Fruit fly (Drosophila melanogaster) whole organism, prepupa: ENCODE results near the gene Cyp4ac2.

Experiments
- CG10669 ChIP-seq: fragments of 200-800 bp; sonication (Bioruptor generic); optimal IDR thresholded peaks from 3 replicates; lab custom pipeline; 2018; ENCODE audit warnings: missing biosample characterization, mild to moderate bottlenecking, missing genetic modification characterization, moderate library complexity
- CG11762 ChIP-seq: fragments of 200-800 bp; sonication (Bioruptor generic); optimal IDR thresholded peaks from 3 replicates; lab custom pipeline; 2016; ENCODE audit warnings: missing biosample characterization, missing genetic modification characterization; ENCODE audit not compliant: insufficient read depth
- CG11902 ChIP-seq: fragments of 200-800 bp; sonication (Bioruptor generic); optimal IDR thresholded peaks from 3 replicates; lab custom pipeline; 2016; ENCODE audit warnings: missing biosample characterization, missing genetic modification characterization
- CG1621 ChIP-seq: fragments of 200-800 bp; sonication (Bioruptor generic); optimal IDR thresholded peaks from 3 replicates; lab custom pipeline; 2018; ENCODE audit warnings: missing biosample characterization, mild to moderate bottlenecking, missing genetic modification characterization
- CG3032 ChIP-seq: fragments of 200-800 bp; optimal IDR thresholded peaks from 2 replicates; lab custom pipeline; 2019; ENCODE audit warnings: missing biosample characterization, mild to moderate bottlenecking, missing genetic modification characterization, moderate library complexity
- CG31627 ChIP-seq: fragments of 200-800 bp; sonication (Bioruptor generic); optimal IDR thresholded peaks from 3 replicates; lab custom pipeline; 2016; ENCODE audit warnings: missing biosample characterization, missing genetic modification characterization
- CG4318 ChIP-seq: fragments of 200-800 bp; sonication (Bioruptor generic); optimal IDR thresholded peaks from 3 replicates; lab custom pipeline; 2017; ENCODE audit warnings: missing biosample characterization, mild to moderate bottlenecking, missing genetic modification characterization
- CG6163 ChIP-seq: fragments of 200-800 bp; sonication (Bioruptor generic); IDR thresholded peaks from 3 replicates; pipeline ENCODE4 v1.3.6; 2022; ENCODE audit warnings: missing biosample characterization, missing genetic modification characterization
- CG6276 ChIP-seq: fragments of 200-800 bp; sonication (Bioruptor generic); optimal IDR thresholded peaks from 2 replicates; lab custom pipeline; 2017; ENCODE audit warnings: missing biosample characterization, mild to moderate bottlenecking, missing genetic modification characterization
- CG6792 ChIP-seq: fragments of 200-800 bp; sonication (Bioruptor generic); optimal IDR thresholded peaks from 3 replicates; lab custom pipeline; 2016; ENCODE audit warnings: missing biosample characterization, missing genetic modification characterization
- CG6808 ChIP-seq: fragments of 200-800 bp; sonication (Bioruptor generic); optimal IDR thresholded peaks from 3 replicates; lab custom pipeline; 2017; ENCODE audit warnings: missing biosample characterization, missing genetic modification characterization, mild to moderate bottlenecking, moderate library complexity, missing genetic modification reagents
- CG6854 ChIP-seq: fragments of 200-800 bp; sonication (Bioruptor generic); optimal IDR thresholded peaks from 2 replicates; lab custom pipeline; 2017; ENCODE audit warnings: missing biosample characterization, mild to moderate bottlenecking, missing genetic modification characterization
- CG8632 ChIP-seq: fragments of 200-800 bp; sonication (Bioruptor generic); optimal IDR thresholded peaks from 3 replicates; lab custom pipeline; 2016; ENCODE audit warnings: missing biosample characterization, missing genetic modification characterization
- CG9139 ChIP-seq: fragments of 200-800 bp; sonication (Bioruptor generic); optimal IDR thresholded peaks from 3 replicates; lab custom pipeline; 2017; ENCODE audit warnings: missing biosample characterization, mild to moderate bottlenecking, missing genetic modification characterization
- Eip78C ChIP-seq: fragments of 200-800 bp; sonication (Bioruptor generic); peaks from one replicate; lab custom pipeline; 2016; ENCODE audit warnings: missing biosample characterization, missing genetic modification characterization
- Eip93F ChIP-seq: fragments of 200-800 bp; sonication (Bioruptor generic); optimal IDR thresholded peaks from 2 replicates; lab custom pipeline; 2016; ENCODE audit warnings: missing biosample characterization, mild to moderate bottlenecking, missing genetic modification characterization
- Ets21C ChIP-seq: fragments of 200-800 bp; sonication (Bioruptor generic); optimal IDR thresholded peaks from 3 replicates; lab custom pipeline; 2016; ENCODE audit warnings: missing biosample characterization, missing genetic modification characterization
- Ets96B ChIP-seq: fragments of 200-800 bp; optimal IDR thresholded peaks from 2 replicates; lab custom pipeline; 2019; ENCODE audit warnings: missing biosample characterization, mild to moderate bottlenecking, missing genetic modification characterization, moderate library complexity
- Gug ChIP-seq: fragments of 200-800 bp; sonication (Bioruptor generic); IDR thresholded peaks from 2 replicates; pipeline ENCODE4 v1.3.6; 2022; ENCODE audit warnings: missing biosample characterization, missing genetic modification characterization
- Hr38 ChIP-seq: sonication (Bioruptor generic); optimal IDR thresholded peaks from 2 replicates; lab custom pipeline; 2016; ENCODE audit warnings: missing biosample characterization, missing genetic modification characterization
- Hr4 ChIP-seq: fragments of 200-800 bp; sonication (Bioruptor generic); optimal IDR thresholded peaks from 3 replicates; lab custom pipeline; 2016; ENCODE audit warnings: missing biosample characterization, missing genetic modification characterization
- Met ChIP-seq: fragments of 200-800 bp; sonication (Bioruptor generic); optimal IDR thresholded peaks from 3 replicates; lab custom pipeline; 2016; ENCODE audit warnings: missing biosample characterization, missing genetic modification characterization
- OdsH ChIP-seq: fragments of 200-800 bp; sonication (Bioruptor generic); optimal IDR thresholded peaks from 3 replicates; lab custom pipeline; 2016; ENCODE audit warnings: missing biosample characterization, missing genetic modification characterization
- Smox ChIP-seq: fragments of 200-800 bp; sonication (Bioruptor generic); optimal IDR thresholded peaks from 3 replicates; lab custom pipeline; 2016; ENCODE audit warnings: missing biosample characterization, missing genetic modification characterization
- Sox102F ChIP-seq: fragments of 200-800 bp; sonication (Bioruptor generic); optimal IDR thresholded peaks from 2 replicates; lab custom pipeline; 2016; ENCODE audit warnings: missing biosample characterization, mild to moderate bottlenecking, missing genetic modification characterization
- Sox14 ChIP-seq: fragments of 200-800 bp; sonication (Bioruptor generic); optimal IDR thresholded peaks from 3 replicates; lab custom pipeline; 2016; ENCODE audit warnings: missing biosample characterization, missing genetic modification characterization
- Sox15 ChIP-seq: fragments of 200-800 bp; sonication (Bioruptor generic); optimal IDR thresholded peaks from 3 replicates; lab custom pipeline; 2016; ENCODE audit warnings: missing biosample characterization, missing genetic modification characterization
- achi ChIP-seq: fragments of 200-800 bp; sonication (Bioruptor generic); optimal IDR thresholded peaks from 3 replicates; lab custom pipeline; 2016; ENCODE audit warnings: missing biosample characterization, missing genetic modification characterization
- dac ChIP-seq: fragments of 200-800 bp; sonication (Bioruptor generic); optimal IDR thresholded peaks from 2 replicates; lab custom pipeline; 2017; ENCODE audit warnings: missing biosample characterization, mild to moderate bottlenecking, missing genetic modification characterization
- dsx ChIP-seq: fragments of 200-800 bp; optimal IDR thresholded peaks from 3 replicates; lab custom pipeline; 2019; ENCODE audit warnings: missing biosample characterization, mild to moderate bottlenecking, missing genetic modification characterization, moderate library complexity; ENCODE audit not compliant: poor library complexity, severe bottlenecking
- fd59A ChIP-seq: fragments of 200-800 bp; sonication (Bioruptor generic); optimal IDR thresholded peaks from 2 replicates; lab custom pipeline; 2017; ENCODE audit warnings: missing biosample characterization, mild to moderate bottlenecking, missing genetic modification characterization, missing genetic modification reagents
- fkh ChIP-seq: fragments of 200-800 bp; sonication (Bioruptor generic); optimal IDR thresholded peaks from 3 replicates; lab custom pipeline; 2017; ENCODE audit warnings: missing biosample characterization, mild to moderate bottlenecking, missing genetic modification characterization, moderate library complexity
- lz ChIP-seq: fragments of 200-800 bp; sonication (Bioruptor generic); optimal IDR thresholded peaks from 3 replicates; lab custom pipeline; 2016; ENCODE audit warnings: missing biosample characterization, missing genetic modification characterization
- net ChIP-seq: fragments of 200-800 bp; sonication (Bioruptor generic); optimal IDR thresholded peaks from 3 replicates; lab custom pipeline; 2016; ENCODE audit warnings: missing biosample characterization, missing genetic modification characterization
- pdm3 ChIP-seq: fragments of 200-800 bp; sonication (Bioruptor generic); optimal IDR thresholded peaks from 3 replicates; lab custom pipeline; 2016; ENCODE audit warnings: missing biosample characterization, missing genetic modification characterization
- spab ChIP-seq: fragments of 200-800 bp; sonication (Bioruptor generic); optimal IDR thresholded peaks from 2 replicates; lab custom pipeline; 2017; ENCODE audit warnings: missing biosample characterization, mild to moderate bottlenecking, missing genetic modification characterization, missing genetic modification reagents
- ss ChIP-seq, 2 experiments: fragments of 200-800 bp; sonication (Bioruptor generic); optimal IDR thresholded peaks; 2 replicates in 1 of 2; 3 replicates in 1 of 2; lab custom pipeline; 2017 to 2018; ENCODE audit warnings: mild to moderate bottlenecking in 2 of 2, missing biosample characterization in 2 of 2, missing genetic modification characterization in 2 of 2, moderate library complexity in 1 of 2
- topi ChIP-seq: fragments of 200-800 bp; sonication (Bioruptor generic); optimal IDR thresholded peaks from 3 replicates; lab custom pipeline; 2016; ENCODE audit warnings: missing biosample characterization, missing genetic modification characterization
- vri ChIP-seq: fragments of 200-800 bp; sonication (Bioruptor generic); optimal IDR thresholded peaks from 3 replicates; lab custom pipeline; 2016; ENCODE audit warnings: missing biosample characterization, mild to moderate bottlenecking, missing genetic modification characterization

Gene Cyp4ac2

DNA sequence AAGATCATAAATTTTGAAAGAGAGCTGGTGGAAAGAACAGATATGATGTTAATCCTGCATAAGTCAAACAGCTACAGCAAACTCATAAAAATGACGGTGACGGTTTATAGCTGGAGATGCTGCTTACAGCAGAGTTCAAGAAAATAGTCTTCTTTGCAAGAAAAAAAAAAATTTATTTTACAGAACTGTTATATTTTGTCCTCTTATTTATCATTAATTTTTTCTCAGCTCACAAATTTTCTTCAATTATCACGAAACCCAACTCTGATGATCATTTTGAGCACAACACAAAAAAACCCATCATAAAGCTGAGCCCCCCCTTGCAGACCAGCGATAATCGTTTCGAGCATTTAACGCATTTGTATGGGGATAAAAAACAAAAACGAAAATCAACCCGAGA lies 34.8 kb upstream of the Cyp4ac2 start (continued):
- no peak for TF ChIP-seq CG6276 (GFP tag; lab: Kevin White, UChicago)
- peak; percentile 28 for TF ChIP-seq pdm3 (GFP tag; lab: Kevin White, UChicago)
- peak; percentile 3 for TF ChIP-seq fkh (GFP tag; lab: Kevin White, UChicago)

DNA sequence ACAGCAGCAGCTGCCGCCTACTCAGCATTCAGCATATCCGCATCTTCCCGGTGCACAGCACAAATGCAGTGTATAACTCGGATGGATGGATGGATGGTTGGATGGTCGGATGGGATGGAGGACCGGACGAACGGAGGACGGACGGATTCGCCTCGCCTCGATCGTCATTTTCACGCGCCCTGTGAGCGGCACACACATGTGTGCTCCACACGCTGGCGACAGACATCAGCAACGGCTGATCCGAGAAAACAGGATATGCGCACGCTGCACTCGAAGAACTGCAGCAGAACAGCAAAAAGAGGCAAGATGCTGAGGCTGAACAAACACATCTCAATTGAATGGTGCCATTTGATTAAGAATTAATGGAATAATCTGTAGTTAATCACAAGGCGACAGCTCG lies 34.0 kb upstream of the Cyp4ac2 start:
- TF ChIP-seq Hr4 (GFP tag; lab: Kevin White, UChicago) (no peak), Eip78C (GFP tag; lab: Kevin White, UChicago) (peak; percentile 57), CG1621 (tag; lab: Kevin White, UChicago) (peak; percentile 21), CG6163 (0 out of 3 replicates have a peak, but pooled peaks have one; percentile 29), net (GFP tag; lab: Kevin White, UChicago) (peak; percentile 14)

DNA sequence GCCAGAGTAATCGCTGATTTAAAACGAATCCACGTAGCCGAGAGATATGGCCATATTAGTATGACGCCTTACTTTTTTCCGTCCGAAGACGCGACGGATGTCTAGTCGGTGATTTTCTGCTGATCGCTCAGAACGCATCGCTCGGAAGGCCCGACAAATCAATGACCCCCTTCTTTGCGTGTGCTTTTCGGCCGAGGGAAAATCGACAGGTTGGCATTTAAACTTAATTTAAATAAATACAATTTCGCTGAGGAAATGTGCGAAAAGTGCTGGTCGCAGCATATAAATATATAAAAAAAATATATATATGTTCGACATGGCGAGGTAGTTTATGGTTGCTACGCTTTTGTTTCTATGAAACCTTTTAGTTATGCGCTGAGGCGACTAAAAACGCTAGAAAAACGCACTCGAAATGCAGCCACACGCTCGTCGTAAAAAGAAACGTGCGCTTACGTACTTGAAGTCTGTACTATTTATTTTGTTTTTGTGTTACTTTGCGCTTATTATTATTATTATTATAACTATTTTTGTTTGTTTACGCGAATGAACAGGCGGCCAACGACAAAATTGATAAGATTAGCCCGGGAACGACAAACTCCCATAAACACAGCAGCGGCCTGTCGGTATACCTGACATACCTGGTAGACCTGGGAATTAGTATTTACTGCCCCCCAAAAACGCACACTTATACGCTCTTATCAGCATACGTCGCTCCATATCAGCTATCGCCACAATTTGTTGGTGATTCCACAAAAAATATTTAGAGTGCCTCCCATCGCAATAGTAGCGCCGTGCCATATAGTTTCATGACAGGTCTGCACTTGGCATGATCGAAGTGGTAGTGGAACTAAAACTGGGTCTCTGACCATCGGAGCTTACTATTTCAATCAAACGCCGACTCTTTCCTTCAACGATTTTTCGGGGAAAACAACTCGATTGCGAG lies 33.0 kb upstream of the Cyp4ac2 start:
- TF ChIP-seq topi (GFP tag; lab: Kevin White, UChicago) (no peak), CG6808 (no peak), Ets21C (no peak), Sox14 (GFP tag; lab: Kevin White, UChicago) (no peak), fkh (GFP tag; lab: Kevin White, UChicago) (peak; percentile 77), spab (GFP tag; lab: Kevin White, UChicago) (no peak)
- TF ChIP-seq, all 60 proteins: peak for 1

DNA sequence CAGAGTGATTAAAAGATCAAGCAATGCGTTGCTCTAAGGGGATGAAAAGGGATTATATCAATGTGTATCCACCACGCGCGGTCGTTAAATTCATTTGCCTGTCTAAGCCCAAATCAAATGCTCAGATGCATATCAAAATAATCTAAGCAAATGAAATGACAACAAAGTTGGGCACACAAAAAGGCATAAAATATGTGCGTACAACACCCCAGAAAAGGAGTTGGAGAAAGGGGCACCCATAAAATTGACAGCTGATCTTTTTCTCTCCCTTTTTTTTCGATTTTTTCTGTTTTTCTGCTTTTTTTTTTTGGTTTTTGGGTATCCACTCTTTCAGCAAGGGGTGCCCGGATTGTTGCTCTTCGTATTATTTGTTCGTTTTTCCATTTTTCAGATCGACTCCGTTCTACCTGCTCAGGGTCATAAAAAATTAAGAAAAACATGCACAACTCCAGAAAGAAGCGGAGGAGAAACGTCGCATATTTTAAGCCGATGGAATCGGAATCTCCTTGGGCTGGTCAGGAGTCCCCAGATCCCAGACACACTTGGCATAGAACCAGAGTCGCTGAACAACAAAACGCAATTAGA lies 31.4 kb upstream of the Cyp4ac2 start:
- no peak for TF ChIP-seq Gug (GFP tag; lab: Robert Waterston, UW)
- peak; percentile 19 for TF ChIP-seq fkh (GFP tag; lab: Kevin White, UChicago)
- peak; percentile 2 for TF ChIP-seq CG6808
- peak; percentile 29 to 42 for TF ChIP-seq ss (GFP tag; optimal IDR thresholded peaks at IDR 0.05; lab: Kevin White, UChicago)

DNA sequence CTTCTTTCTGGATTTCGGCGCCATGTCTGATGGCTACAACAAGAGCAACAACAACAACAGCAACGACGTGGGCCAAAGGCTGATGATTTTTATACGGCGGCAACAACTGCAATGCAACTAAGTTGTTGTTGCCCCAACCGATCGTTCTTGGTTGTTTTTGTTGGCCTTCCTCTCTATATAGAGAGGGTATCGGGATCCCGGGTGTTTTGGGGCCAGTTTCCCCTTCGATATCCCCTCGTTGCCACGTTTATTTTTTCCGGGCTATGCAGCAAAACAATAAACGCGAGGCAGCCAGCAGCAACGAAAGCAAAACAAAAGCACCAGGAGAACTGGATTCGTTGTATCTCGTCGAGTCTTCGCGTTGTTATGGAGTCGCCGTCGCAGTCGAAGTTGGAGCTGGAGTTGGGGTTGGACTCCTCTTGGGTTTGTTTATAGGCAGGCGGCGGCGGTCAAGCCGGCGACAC lies 29.8 kb upstream of the Cyp4ac2 start:
- TF ChIP-seq achi (GFP tag; lab: Kevin White, UChicago) (no peak), topi (GFP tag; lab: Kevin White, UChicago) (no peak), Hr38 (GFP tag; lab: Kevin White, UChicago) (no peak), CG8632 (GFP tag; lab: Kevin White, UChicago) (no peak), CG6792 (GFP tag; lab: Kevin White, UChicago) (no peak), Smox (GFP tag; lab: Kevin White, UChicago) (no peak), fkh (GFP tag; lab: Kevin White, UChicago) (no peak), spab (GFP tag; lab: Kevin White, UChicago) (no peak), CG9139 (GFP tag; lab: Kevin White, UChicago) (peak; percentile 46), CG31627 (GFP tag; lab: Kevin White, UChicago) (no peak), Ets96B (tag; lab: Kevin White, UChicago) (no peak), ss (GFP tag; optimal IDR thresholded peaks at IDR 0.05; lab: Kevin White, UChicago) (peak; percentile 65), vri (GFP tag; lab: Kevin White, UChicago) (no peak), Eip93F (GFP tag; lab: Kevin White, UChicago) (no peak), CG6854 (GFP tag; lab: Kevin White, UChicago) (no peak), fd59A (GFP tag; lab: Kevin White, UChicago) (no peak), dsx (GFP tag; lab: Kevin White, UChicago) (peak; percentile 95), Sox15 (GFP tag; lab: Kevin White, UChicago) (no peak), OdsH (GFP tag; lab: Kevin White, UChicago) (no peak), pdm3 (GFP tag; lab: Kevin White, UChicago) (no peak), CG10669 (GFP tag; lab: Kevin White, UChicago) (peak; percentile 2), CG3032 (tag; lab: Kevin White, UChicago) (no peak), CG6163 (peak; percentile 46; the same call in 1 of the 3 replicates), CG4318 (GFP tag; lab: Kevin White, UChicago) (no peak), CG11902 (GFP tag; lab: Kevin White, UChicago) (no peak), dac (no peak), Sox102F (no peak), Met (GFP tag; lab: Kevin White, UChicago) (no peak), Sox14 (GFP tag; lab: Kevin White, UChicago) (no peak), lz (GFP tag; lab: Kevin White, UChicago) (no peak), CG11762 (GFP tag; lab: Kevin White, UChicago) (no peak)
